Worm (Caenorhabditis elegans) whole organism, L2 larva: Measurements from ENCODE around the gene ttbk-4.

Experiments
- C34F6.9 ChIP-seq: fragments of 150-350 bp; optimal IDR thresholded peaks from 2 replicates; lab custom pipeline; 2014; ENCODE audit warnings: missing biosample characterization, missing genetic modification characterization
- F13H6.1 ChIP-seq: sonication (generic microtip); optimal IDR thresholded peaks from 2 replicates; lab custom pipeline; 2016; ENCODE audit warnings: missing genetic modification characterization, missing compliant biosample characterization
- Y55F3AM.14 ChIP-seq: fragments of 200-800 bp; sonication (Bioruptor generic); optimal IDR thresholded peaks from 2 replicates; lab custom pipeline; 2018; ENCODE audit warnings: mild to moderate bottlenecking, missing genetic modification characterization, missing compliant biosample characterization
- ZK546.5 ChIP-seq: sonication (generic microtip); optimal IDR thresholded peaks from 2 replicates; lab custom pipeline; 2017; ENCODE audit warnings: missing biosample characterization, missing genetic modification characterization
- alr-1 ChIP-seq: fragments of 150-350 bp; optimal IDR thresholded peaks from 2 replicates; lab custom pipeline; 2014; ENCODE audit warnings: missing biosample characterization, missing genetic modification characterization
- aly-2 ChIP-seq: fragments of 150-350 bp; optimal IDR thresholded peaks from 2 replicates; lab custom pipeline; 2014; ENCODE audit warnings: missing biosample characterization, missing genetic modification characterization
- blmp-1 ChIP-seq: sonication (generic microtip); optimal IDR thresholded peaks from 2 replicates; lab custom pipeline; 2017; ENCODE audit warnings: missing genetic modification characterization, mild to moderate bottlenecking, missing compliant biosample characterization, antibody characterized with exemption, moderate library complexity; ENCODE audit not compliant: insufficient read depth
- ceh-16 ChIP-seq: fragments of 150-350 bp; optimal IDR thresholded peaks from 2 replicates; lab custom pipeline; 2014; ENCODE audit warnings: missing biosample characterization, missing genetic modification characterization
- ceh-82 ChIP-seq: fragments of 150-350 bp; optimal IDR thresholded peaks from 2 replicates; lab custom pipeline; 2014; ENCODE audit warnings: missing biosample characterization, missing genetic modification characterization
- elt-1 ChIP-seq: fragments of 150-350 bp; optimal IDR thresholded peaks from 2 replicates; lab custom pipeline; 2014; ENCODE audit warnings: missing biosample characterization, missing genetic modification characterization
- fos-1 ChIP-seq: fragments of 150-350 bp; optimal IDR thresholded peaks from 2 replicates; lab custom pipeline; 2014; ENCODE audit warnings: missing biosample characterization, missing genetic modification characterization
- lin-11 ChIP-seq: fragments of 150-350 bp; sonication (generic microtip); optimal IDR thresholded peaks from 2 replicates; lab custom pipeline; 2014; ENCODE audit warnings: missing biosample characterization, missing genetic modification characterization, inconsistent platforms, mixed read lengths
- lin-13 ChIP-seq: fragments of 150-350 bp; optimal IDR thresholded peaks from 2 replicates; lab custom pipeline; 2014; ENCODE audit warnings: missing biosample characterization, missing genetic modification reagents, missing genetic modification characterization
- lin-39 ChIP-seq: fragments of 150-350 bp; optimal IDR thresholded peaks from 2 replicates; lab custom pipeline; 2014; ENCODE audit warnings: missing biosample characterization, missing genetic modification reagents, missing genetic modification characterization
- lsy-2 ChIP-seq, 2 experiments: fragments of 150-350 bp in 1 of 2; sonication (generic microtip) in 1 of 2; optimal IDR thresholded peaks; 2 replicates each; lab custom pipeline; 2014 to 2017; ENCODE audit warnings: missing biosample characterization in 2 of 2, missing genetic modification characterization in 2 of 2
- mab-5 ChIP-seq: fragments of 150-350 bp; optimal IDR thresholded peaks from 2 replicates; lab custom pipeline; 2014; ENCODE audit warnings: missing biosample characterization, missing genetic modification characterization
- mbf-1 ChIP-seq: sonication (generic microtip); optimal IDR thresholded peaks from 2 replicates; lab custom pipeline; 2017; ENCODE audit warnings: missing biosample characterization, missing genetic modification characterization
- mdl-1 ChIP-seq, 2 experiments: fragments of 150-350 bp in 1 of 2; sonication (generic microtip) in 1 of 2; optimal IDR thresholded peaks; 2 replicates each; lab custom pipeline; 2017; ENCODE audit warnings: missing biosample characterization in 2 of 2, missing genetic modification characterization in 2 of 2
- nhr-11 ChIP-seq: fragments of 150-350 bp; optimal IDR thresholded peaks from 2 replicates; lab custom pipeline; 2014; ENCODE audit warnings: missing biosample characterization, missing genetic modification characterization
- nhr-12 ChIP-seq: fragments of 150-350 bp; optimal IDR thresholded peaks from 2 replicates; lab custom pipeline; 2014; ENCODE audit warnings: missing biosample characterization, missing genetic modification characterization
- nhr-129 ChIP-seq: fragments of 150-350 bp; optimal IDR thresholded peaks from 2 replicates; lab custom pipeline; 2014; ENCODE audit warnings: missing biosample characterization, missing genetic modification characterization
- nhr-21 ChIP-seq: fragments of 150-350 bp; optimal IDR thresholded peaks from 2 replicates; lab custom pipeline; 2014; ENCODE audit warnings: missing biosample characterization, missing genetic modification characterization
- nhr-25 ChIP-seq: fragments of 150-350 bp; sonication (generic microtip); optimal IDR thresholded peaks from 3 replicates; lab custom pipeline; 2014; ENCODE audit warnings: missing biosample characterization, missing genetic modification characterization
- peb-1 ChIP-seq: fragments of 150-350 bp; optimal IDR thresholded peaks from 2 replicates; lab custom pipeline; 2014; ENCODE audit warnings: missing biosample characterization, missing genetic modification characterization
- sem-4 ChIP-seq: fragments of 150-350 bp; optimal IDR thresholded peaks from 2 replicates; lab custom pipeline; 2014; ENCODE audit warnings: missing biosample characterization, missing genetic modification reagents, missing genetic modification characterization
- sma-3 ChIP-seq: sonication (generic microtip); optimal IDR thresholded peaks from 2 replicates; lab custom pipeline; 2016; ENCODE audit warnings: missing genetic modification reagents, missing genetic modification characterization, missing compliant biosample characterization
- sma-9 ChIP-seq, 2 experiments: fragments of 150-350 bp in 1 of 2; sonication (generic microtip) in 1 of 2; optimal IDR thresholded peaks; 2 replicates each; lab custom pipeline; 2014 to 2016; ENCODE audit warnings: missing genetic modification characterization in 2 of 2, mild to moderate bottlenecking in 1 of 2, missing biosample characterization in 1 of 2, missing compliant biosample characterization in 1 of 2, missing genetic modification reagents in 1 of 2, moderate library complexity in 1 of 2
- unc-55 ChIP-seq: fragments of 150-350 bp; sonication (generic microtip); optimal IDR thresholded peaks from 3 replicates; lab custom pipeline; 2014; ENCODE audit warnings: missing biosample characterization, missing genetic modification reagents, missing genetic modification characterization
- unc-62 ChIP-seq: fragments of 150-350 bp; optimal IDR thresholded peaks from 2 replicates; lab custom pipeline; 2014; ENCODE audit warnings: missing biosample characterization, missing genetic modification reagents, missing genetic modification characterization
- zag-1 ChIP-seq: fragments of 150-350 bp; optimal IDR thresholded peaks from 2 replicates; lab custom pipeline; 2014; ENCODE audit warnings: missing biosample characterization, missing genetic modification characterization
- ztf-11 ChIP-seq: sonication (generic microtip); optimal IDR thresholded peaks from 2 replicates; lab custom pipeline; 2017; ENCODE audit warnings: missing biosample characterization, missing genetic modification characterization
- ztf-4 ChIP-seq: fragments of 150-350 bp; optimal IDR thresholded peaks from 2 replicates; lab custom pipeline; 2014; ENCODE audit warnings: missing biosample characterization, missing genetic modification characterization

Gene ttbk-4

DNA sequence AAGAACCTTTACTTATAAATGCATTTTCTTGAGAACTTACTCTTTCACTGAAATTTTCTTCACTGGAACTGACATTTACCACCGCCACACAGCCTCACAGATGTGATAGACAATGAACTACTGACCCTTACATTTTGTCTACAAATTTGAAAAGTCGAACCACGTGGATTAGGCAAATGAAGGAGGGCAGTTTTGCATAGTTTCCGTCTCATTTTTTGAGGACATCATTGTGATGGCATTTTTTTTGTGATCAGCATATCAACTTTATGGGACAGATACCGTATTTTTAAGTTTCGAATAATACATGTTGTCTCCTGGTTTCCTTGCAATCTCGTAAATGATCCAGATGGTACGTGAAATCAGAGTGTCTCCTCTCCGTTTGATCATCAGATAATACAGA is 2.4 kb downstream of the ttbk-4 start, which contains the start of gene W01B6.3:
W01B6.3 (minus strand) TSS at position 101 of the 400 bp plus-strand sequence.
- TF ChIP-seq ZK546.5 (tag; lab: Kevin White, UChicago) (no peak), Y55F3AM.14 (GFP tag; lab: Kevin White, UChicago) (no peak), mab-5 (tag; lab: Kevin White, UChicago) (no peak), elt-1 (tag; lab: Kevin White, UChicago) (no peak), nhr-11 (tag; lab: Kevin White, UChicago) (no peak), sem-4 (tag; lab: Kevin White, UChicago) (no peak), lin-11 (no peak), mbf-1 (tag; lab: Kevin White, UChicago) (no peak), ceh-82 (tag; lab: Kevin White, UChicago) (no peak), F13H6.1 (tag; lab: Kevin White, UChicago) (no peak), blmp-1 (no peak)
- TF ChIP-seq, all 48 proteins: peak for 0

DNA sequence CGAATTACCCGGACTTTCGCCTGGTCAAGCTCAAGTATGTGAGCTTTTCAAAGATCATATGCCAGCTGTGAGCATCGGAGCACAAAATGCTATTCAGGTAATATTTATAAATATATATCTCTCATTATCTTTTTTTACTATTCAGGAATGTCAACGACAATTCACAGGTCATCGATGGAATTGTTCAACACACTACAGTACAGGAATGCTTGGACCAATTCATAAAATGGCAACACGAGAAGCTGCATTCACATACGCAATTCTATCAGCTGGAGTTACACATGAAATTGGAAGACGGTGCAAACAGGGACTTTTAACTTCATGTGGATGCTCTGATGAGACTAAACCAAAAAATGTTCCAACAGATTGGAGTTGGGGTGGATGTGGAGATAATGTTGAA is 6.7 kb downstream of the ttbk-4 start:
- TF ChIP-seq sma-3 (GFP tag; lab: Kevin White, UChicago) (no peak), ZK546.5 (tag; lab: Kevin White, UChicago) (no peak), lin-39 (no peak), unc-55 (GFP tag; lab: Kevin White, UChicago) (no peak), sem-4 (tag; lab: Kevin White, UChicago) (no peak), nhr-129 (no peak), C34F6.9 (tag; lab: Kevin White, UChicago) (no peak), unc-62 (GFP tag; lab: Kevin White, UChicago) (no peak), F13H6.1 (tag; lab: Kevin White, UChicago) (no peak), nhr-12 (tag; lab: Kevin White, UChicago) (no peak), sma-9 (GFP tag; optimal IDR thresholded peaks at IDR 0.05; lab: Kevin White, UChicago) (no peak), sma-9 (tag; optimal IDR thresholded peaks at IDR 0.05; lab: Kevin White, UChicago) (no peak), alr-1 (tag; lab: Kevin White, UChicago) (no peak), ceh-16 (tag; lab: Kevin White, UChicago) (no peak), mdl-1 (tag; optimal IDR thresholded peaks at IDR 0.05; lab: Kevin White, UChicago) (no peak), mbf-1 (tag; lab: Kevin White, UChicago) (no peak), zag-1 (tag; lab: Kevin White, UChicago) (no peak), lsy-2 (tag; optimal IDR thresholded peaks at IDR 0.05; lab: Kevin White, UChicago) (no peak), nhr-25 (tag; lab: Kevin White, UChicago) (no peak)

DNA sequence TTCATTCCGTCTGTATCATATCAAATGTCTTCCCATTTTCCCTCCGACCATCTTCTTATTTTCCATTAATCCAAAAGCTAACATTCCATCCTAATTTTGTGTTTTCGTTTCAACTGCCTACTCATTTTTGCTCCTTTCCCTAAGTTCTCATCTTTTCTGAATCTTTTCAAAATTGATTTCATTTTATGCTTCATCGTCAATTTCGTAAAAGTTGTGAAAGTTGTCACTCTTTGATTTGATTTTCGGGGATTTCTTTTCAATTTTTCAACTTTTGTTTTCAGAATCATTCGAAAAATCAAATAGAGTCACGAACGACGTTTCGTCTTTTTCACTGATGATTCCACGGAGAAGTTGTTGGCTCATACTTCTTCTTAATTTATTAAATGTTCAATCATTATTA is 7.4 kb downstream of the ttbk-4 start, which contains the start of gene cwn-2:
cwn-2 (plus strand) TSS at position 276 of the 400 bp plus-strand sequence.
- no peak for TF ChIP-seq nhr-129
- no peak for TF ChIP-seq ztf-4 (tag; lab: Kevin White, UChicago)
- no peak for TF ChIP-seq ceh-16 (tag; lab: Kevin White, UChicago)
- TF ChIP-seq nhr-21 (tag; lab: Kevin White, UChicago) = no peak
- TF ChIP-seq aly-2 (tag; lab: Kevin White, UChicago) = no peak
- no peak for TF ChIP-seq peb-1 (tag; lab: Kevin White, UChicago)

DNA sequence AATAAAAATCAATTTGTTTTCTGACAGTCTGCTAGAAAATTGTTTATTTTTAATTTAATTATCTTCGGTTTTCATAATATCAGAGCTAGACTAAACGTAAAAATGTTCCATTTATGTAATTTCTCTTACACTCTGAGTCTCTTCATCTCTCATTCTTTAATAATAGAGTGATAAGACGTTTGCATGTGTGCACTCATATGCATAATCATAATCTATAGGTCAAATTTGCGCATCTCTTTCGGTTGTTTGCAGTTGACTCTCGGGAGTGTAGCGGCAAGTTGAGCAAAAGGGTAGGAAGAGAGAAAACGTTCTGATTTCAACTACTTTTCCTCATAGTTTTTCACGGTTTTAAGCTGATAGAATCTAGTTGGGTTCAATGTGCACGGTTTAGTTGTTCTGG is 8.5 kb downstream of the ttbk-4 start:
- TF ChIP-seq fos-1 (tag; lab: Kevin White, UChicago) (peak; percentile 61), unc-62 (GFP tag; lab: Kevin White, UChicago) (no peak)

DNA sequence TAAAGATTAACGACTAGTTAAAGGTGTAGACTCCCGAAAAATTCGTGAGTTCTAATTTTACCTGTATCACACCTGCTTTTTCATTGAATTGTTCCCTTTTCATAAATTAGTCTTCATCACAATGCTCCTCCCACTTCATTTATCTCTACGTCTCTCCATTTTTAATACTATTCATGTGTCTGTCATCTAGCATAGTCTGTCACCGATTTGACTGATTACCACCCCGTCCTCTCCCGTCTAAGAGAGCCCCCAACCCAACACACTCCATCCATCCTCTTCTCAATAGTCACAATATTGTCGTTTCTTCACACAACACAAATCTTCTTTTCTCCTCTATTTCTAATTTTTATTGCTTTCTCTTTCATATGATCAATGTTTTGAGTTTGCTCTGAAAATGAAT is 9.8 kb downstream of the ttbk-4 start:
- TF ChIP-seq nhr-129 (peak; percentile 12), ztf-11 (tag; lab: Kevin White, UChicago) (no peak), lin-13 (GFP tag; lab: Kevin White, UChicago) (no peak), mab-5 (tag; lab: Kevin White, UChicago) (peak; percentile 68), peb-1 (tag; lab: Kevin White, UChicago) (no peak), lin-39 (peak; percentile 3), ztf-4 (tag; lab: Kevin White, UChicago) (no peak)
